Worm (Caenorhabditis elegans): ENCODE results near the gene nspc-19.

nspc-19 gene

ce11 chrX:14543224-14543623, 14.7 kb downstream of the nspc-19 start, which contains the start of gene T24C2.3:
TSS of gene T24C2.3 (plus strand) at chrX:14543524.
- TF ChIP-seq dao-5 (tag; optimal IDR thresholded peaks at IDR 0.05) (no peak), him-1 (tag; optimal IDR thresholded peaks at IDR 0.05) (no peak), W03F9.2 (tag; optimal IDR thresholded peaks at IDR 0.05) (no peak)

- TF ChIP-seq dao-5 (tag; optimal IDR thresholded peaks at IDR 0.05) (no peak), W03F9.2 (tag; optimal IDR thresholded peaks at IDR 0.05) (no peak), him-1 (tag; optimal IDR thresholded peaks at IDR 0.05) (no peak)
Observed at ce11 chrX:14545543-14545942, 17.0 kb downstream of the nspc-19 start, which contains the start of gene enri-2. TSS of gene enri-2 (plus strand) at chrX:14545843.

- TF ChIP-seq him-1 (tag; optimal IDR thresholded peaks at IDR 0.05), result no peak
- no peak for TF ChIP-seq W03F9.2 (tag; optimal IDR thresholded peaks at IDR 0.05)
- TF ChIP-seq dao-5 (tag; optimal IDR thresholded peaks at IDR 0.05), result no peak
Observed at ce11 chrX:14549709-14550199, 21.3 kb downstream of the nspc-19 start, which contains the start of gene ram-5. TSS of gene ram-5 (plus strand) at chrX:14550149.

ce11 chrX:14556403-14556802, 27.9 kb downstream of the nspc-19 start:
- no peak for TF ChIP-seq him-1 (tag; optimal IDR thresholded peaks at IDR 0.05)
- no peak for TF ChIP-seq dao-5 (tag; optimal IDR thresholded peaks at IDR 0.05)
- no peak for TF ChIP-seq W03F9.2 (tag; optimal IDR thresholded peaks at IDR 0.05)

- TF ChIP-seq W03F9.2 (tag; optimal IDR thresholded peaks at IDR 0.05) (no peak), dao-5 (tag; optimal IDR thresholded peaks at IDR 0.05) (no peak), him-1 (tag; optimal IDR thresholded peaks at IDR 0.05) (no peak)
Observed at ce11 chrX:14557352-14557935, 28.9 kb downstream of the nspc-19 start.

ce11 chrX:14557936-14558554, 29.5 kb downstream of the nspc-19 start, which contains the start of gene nhr-3:
TSS of gene nhr-3 (plus strand) at chrX:14558504.
- TF ChIP-seq him-1 (tag; optimal IDR thresholded peaks at IDR 0.05) (no peak), dao-5 (tag; optimal IDR thresholded peaks at IDR 0.05) (no peak), W03F9.2 (tag; optimal IDR thresholded peaks at IDR 0.05) (no peak)

ce11 chrX:14559084-14559483, 30.6 kb downstream of the nspc-19 start:
- TF ChIP-seq him-1 (tag; optimal IDR thresholded peaks at IDR 0.05) (no peak), W03F9.2 (tag; optimal IDR thresholded peaks at IDR 0.05) (no peak), dao-5 (tag; optimal IDR thresholded peaks at IDR 0.05) (no peak)

ce11 chrX:14559519-14560296, 31.2 kb downstream of the nspc-19 start:
- no peak for TF ChIP-seq W03F9.2 (tag; optimal IDR thresholded peaks at IDR 0.05)
- no peak for TF ChIP-seq dao-5 (tag; optimal IDR thresholded peaks at IDR 0.05)
- TF ChIP-seq him-1 (tag; optimal IDR thresholded peaks at IDR 0.05), result no peak

ce11 chrX:14560297-14560680, 31.8 kb downstream of the nspc-19 start:
- no peak for TF ChIP-seq dao-5 (tag; optimal IDR thresholded peaks at IDR 0.05)
- TF ChIP-seq W03F9.2 (tag; optimal IDR thresholded peaks at IDR 0.05), result peak; percentile 78
- TF ChIP-seq him-1 (tag; optimal IDR thresholded peaks at IDR 0.05), result peak; percentile 61

- TF ChIP-seq him-1 (tag; optimal IDR thresholded peaks at IDR 0.05) (no peak), W03F9.2 (tag; optimal IDR thresholded peaks at IDR 0.05) (no peak), dao-5 (tag; optimal IDR thresholded peaks at IDR 0.05) (no peak)
Observed at ce11 chrX:14561416-14561973, 33.0 kb downstream of the nspc-19 start.

- no peak for TF ChIP-seq W03F9.2 (tag; optimal IDR thresholded peaks at IDR 0.05)
- TF ChIP-seq dao-5 (tag; optimal IDR thresholded peaks at IDR 0.05), result no peak
- TF ChIP-seq him-1 (tag; optimal IDR thresholded peaks at IDR 0.05), result no peak
Observed at ce11 chrX:14562286-14563086, 34.0 kb downstream of the nspc-19 start.

- TF ChIP-seq W03F9.2 (tag; optimal IDR thresholded peaks at IDR 0.05) (no peak), dao-5 (tag; optimal IDR thresholded peaks at IDR 0.05) (no peak), him-1 (tag; optimal IDR thresholded peaks at IDR 0.05) (no peak)
Observed at ce11 chrX:14563818-14564217, 35.3 kb downstream of the nspc-19 start.

- TF ChIP-seq dao-5 (tag; optimal IDR thresholded peaks at IDR 0.05) (no peak), him-1 (tag; optimal IDR thresholded peaks at IDR 0.05) (no peak), W03F9.2 (tag; optimal IDR thresholded peaks at IDR 0.05) (no peak)
Observed at ce11 chrX:14565245-14565644, 36.7 kb downstream of the nspc-19 start.

Data from whole organism, L4/young adult.